Fruit fly (Drosophila melanogaster) whole organism, embryonic: ENCODE results near the gene CanB.

ENCODE experiments used
- Awh ChIP-seq: fragments of 200-800 bp; sonication (Bioruptor generic); IDR thresholded peaks from 2 replicates; pipeline ENCODE4, ENCODE4 v1.3.6; 2022; ENCODE audit warnings: missing biosample characterization, missing genetic modification characterization
- BEAF-32 ChIP-seq: fragments of 200-800 bp; sonication (Bioruptor generic); optimal IDR thresholded peaks from 3 replicates; lab custom pipeline; 2017; ENCODE audit warnings: missing biosample characterization, missing genetic modification characterization, mild to moderate bottlenecking, moderate library complexity, missing genetic modification reagents
- BtbVII ChIP-seq: fragments of 200-800 bp; sonication (Bioruptor generic); optimal IDR thresholded peaks from 3 replicates; lab custom pipeline; 2017; ENCODE audit warnings: missing biosample characterization, mild to moderate bottlenecking, missing genetic modification characterization
- CG10565 ChIP-seq: fragments of 200-800 bp; sonication (Bioruptor generic); optimal IDR thresholded peaks from 3 replicates; lab custom pipeline; 2016; ENCODE audit warnings: missing biosample characterization, mild to moderate bottlenecking, missing genetic modification characterization
- CG11398 ChIP-seq: fragments of 200-800 bp; sonication (Bioruptor generic); optimal IDR thresholded peaks from 2 replicates; lab custom pipeline; 2016; ENCODE audit warnings: missing biosample characterization, missing genetic modification characterization
- CG11456 ChIP-seq: fragments of 200-800 bp; sonication (Bioruptor generic); IDR thresholded peaks from 3 replicates; pipeline ENCODE4 v1.3.6; 2022; ENCODE audit warnings: missing biosample characterization, missing genetic modification characterization
- CG11504 ChIP-seq: fragments of 200-800 bp; sonication (Bioruptor generic); optimal IDR thresholded peaks from 3 replicates; lab custom pipeline; 2019; ENCODE audit warnings: missing biosample characterization, mild to moderate bottlenecking, missing genetic modification characterization, moderate library complexity
- CG12769 ChIP-seq: fragments of 200-800 bp; sonication (Bioruptor generic); optimal IDR thresholded peaks from 2 replicates; lab custom pipeline; 2019; ENCODE audit warnings: missing biosample characterization, mild to moderate bottlenecking, missing genetic modification characterization, moderate library complexity
- CG1603 ChIP-seq: fragments of 200-800 bp; sonication (Bioruptor generic); optimal IDR thresholded peaks from 2 replicates; lab custom pipeline; 2019; ENCODE audit warnings: missing biosample characterization, mild to moderate bottlenecking, missing genetic modification characterization, moderate library complexity
- CG17568 ChIP-seq: fragments of 200-800 bp; sonication (Bioruptor generic); optimal IDR thresholded peaks from 2 replicates; lab custom pipeline; 2018; ENCODE audit warnings: missing biosample characterization, mild to moderate bottlenecking, missing genetic modification characterization, moderate library complexity
- CG17912 ChIP-seq: fragments of 200-800 bp; sonication (Bioruptor generic); optimal IDR thresholded peaks from 2 replicates; lab custom pipeline; 2018; ENCODE audit warnings: missing biosample characterization, mild to moderate bottlenecking, missing genetic modification characterization
- CG2712 ChIP-seq: fragments of 200-800 bp; optimal IDR thresholded peaks from 3 replicates; lab custom pipeline; 2019; ENCODE audit warnings: missing biosample characterization, mild to moderate bottlenecking, missing genetic modification characterization, moderate library complexity
- CG4328 ChIP-seq: fragments of 200-800 bp; sonication (Bioruptor generic); optimal IDR thresholded peaks from 3 replicates; lab custom pipeline; 2017; ENCODE audit warnings: missing biosample characterization, missing genetic modification reagents, missing genetic modification characterization
- CG4424 ChIP-seq: fragments of 200-800 bp; sonication (Bioruptor generic); optimal IDR thresholded peaks from 3 replicates; lab custom pipeline; 2016; ENCODE audit warnings: missing biosample characterization, missing genetic modification characterization
- CG4707 ChIP-seq: fragments of 200-800 bp; sonication (Bioruptor generic); optimal IDR thresholded peaks from 2 replicates; lab custom pipeline; 2018; ENCODE audit warnings: missing biosample characterization, mild to moderate bottlenecking, missing genetic modification characterization, moderate library complexity
- CG4820 ChIP-seq: fragments of 200-800 bp; sonication (Bioruptor generic); optimal IDR thresholded peaks from 3 replicates; lab custom pipeline; 2016; ENCODE audit warnings: missing biosample characterization, missing genetic modification characterization
- CG6683 ChIP-seq: fragments of 200-800 bp; sonication (Bioruptor generic); optimal IDR thresholded peaks from 2 replicates; lab custom pipeline; 2017; ENCODE audit warnings: missing biosample characterization, mild to moderate bottlenecking, missing genetic modification characterization, missing genetic modification reagents
- CG7357 ChIP-seq: fragments of 200-800 bp; sonication (Bioruptor generic); IDR thresholded peaks from 3 replicates; pipeline ENCODE4 v1.3.6; 2022; ENCODE audit warnings: missing biosample characterization, missing genetic modification characterization
- CG8765 ChIP-seq: fragments of 200-800 bp; sonication (Bioruptor generic); IDR thresholded peaks from 2 replicates; pipeline ENCODE4 v1.3.6; 2022; ENCODE audit warnings: missing biosample characterization, missing genetic modification characterization
- CG9817 ChIP-seq: fragments of 200-800 bp; sonication (Bioruptor generic); optimal IDR thresholded peaks from 2 replicates; lab custom pipeline; 2018; ENCODE audit warnings: missing biosample characterization, mild to moderate bottlenecking, missing genetic modification characterization, moderate library complexity
- CG9932 ChIP-seq: fragments of 200-800 bp; sonication (Bioruptor generic); IDR thresholded peaks from 2 replicates; pipeline ENCODE4 v1.3.6; 2022; ENCODE audit warnings: missing biosample characterization, missing genetic modification characterization
- Fer1 ChIP-seq: fragments of 200-800 bp; sonication (Bioruptor generic); optimal IDR thresholded peaks from 2 replicates; lab custom pipeline; 2017; ENCODE audit warnings: missing biosample characterization, mild to moderate bottlenecking, missing genetic modification characterization
- Hr3 ChIP-seq: fragments of 200-800 bp; sonication (Bioruptor generic); optimal IDR thresholded peaks from 3 replicates; lab custom pipeline; 2016; ENCODE audit warnings: missing biosample characterization, missing genetic modification characterization
- Lhr ChIP-seq: fragments of 200-800 bp; sonication (Bioruptor generic); optimal IDR thresholded peaks from 3 replicates; lab custom pipeline; 2017; ENCODE audit warnings: mild to moderate bottlenecking, missing biosample characterization, missing genetic modification reagents, missing genetic modification characterization
- Nf-YB ChIP-seq: fragments of 200-800 bp; sonication (Bioruptor generic); optimal IDR thresholded peaks from 3 replicates; lab custom pipeline; 2019; ENCODE audit warnings: missing biosample characterization, mild to moderate bottlenecking, missing genetic modification characterization, moderate library complexity
- Pdp1 ChIP-seq, 2 experiments: fragments of 200-800 bp; sonication (Bioruptor generic); optimal IDR thresholded peaks; 3 replicates each; lab custom pipeline; 2016; ENCODE audit warnings: missing biosample characterization in 2 of 2, missing genetic modification characterization in 2 of 2, mild to moderate bottlenecking in 1 of 2, moderate library complexity in 1 of 2
- ato ChIP-seq: fragments of 200-800 bp; sonication (Bioruptor generic); IDR thresholded peaks from 2 replicates; pipeline ENCODE4 v1.3.6; 2022; ENCODE audit warnings: missing biosample characterization, missing genetic modification characterization; ENCODE audit not compliant: partially characterized antibody
- bbx ChIP-seq: fragments of 200-800 bp; sonication (Bioruptor generic); IDR thresholded peaks from 2 replicates; pipeline ENCODE4 v1.3.6; 2022; ENCODE audit warnings: missing biosample characterization, missing genetic modification characterization; ENCODE audit not compliant: partially characterized antibody
- bcd ChIP-seq: fragments of 200-800 bp; sonication (Bioruptor generic); optimal IDR thresholded peaks from 2 replicates; lab custom pipeline; 2017; ENCODE audit warnings: missing biosample characterization, mild to moderate bottlenecking, missing genetic modification characterization
- croc ChIP-seq: fragments of 200-800 bp; sonication (Bioruptor generic); conservative IDR thresholded peaks from 3 replicates; pipeline ENCODE4 v1.3.6; 2022; ENCODE audit warnings: missing biosample characterization, missing genetic modification characterization
- dan ChIP-seq: fragments of 200-800 bp; sonication (Bioruptor generic); IDR thresholded peaks from 2 replicates; pipeline ENCODE4 v1.3.6; 2022; ENCODE audit warnings: missing biosample characterization, missing genetic modification characterization
- dimm ChIP-seq: fragments of 200-800 bp; sonication (Bioruptor generic); IDR thresholded peaks from 2 replicates; pipeline ENCODE4 v1.3.6; 2022; ENCODE audit warnings: missing biosample characterization, missing genetic modification characterization
- dysf ChIP-seq: fragments of 200-800 bp; sonication (Bioruptor generic); IDR thresholded peaks from 3 replicates; pipeline ENCODE4 v1.3.6; 2022; ENCODE audit warnings: missing biosample characterization, missing genetic modification characterization
- en ChIP-seq: fragments of 200-800 bp; sonication (Bioruptor generic); optimal IDR thresholded peaks from 2 replicates; lab custom pipeline; 2016; ENCODE audit warnings: missing biosample characterization, missing genetic modification characterization
- ftz-f1 ChIP-seq: fragments of 200-800 bp; sonication (Bioruptor generic); optimal IDR thresholded peaks from 2 replicates; lab custom pipeline; 2016; ENCODE audit warnings: missing biosample characterization, missing genetic modification characterization
- hbn ChIP-seq: fragments of 200-800 bp; sonication (Bioruptor generic); IDR thresholded peaks from 2 replicates; pipeline ENCODE4 v1.3.6; 2022; ENCODE audit warnings: missing biosample characterization, missing genetic modification characterization; ENCODE audit not compliant: partially characterized antibody
- lab ChIP-seq: fragments of 200-800 bp; sonication (Bioruptor generic); optimal IDR thresholded peaks from 3 replicates; lab custom pipeline; 2017; ENCODE audit warnings: missing biosample characterization, missing genetic modification characterization, mild to moderate bottlenecking, moderate library complexity, missing genetic modification reagents
- luna ChIP-seq: fragments of 200-800 bp; sonication (Bioruptor generic); optimal IDR thresholded peaks from 2 replicates; lab custom pipeline; 2016; ENCODE audit warnings: missing biosample characterization, missing genetic modification characterization
- onecut ChIP-seq: fragments of 200-800 bp; sonication (Bioruptor generic); IDR thresholded peaks from 2 replicates; pipeline ENCODE4 v1.3.6; 2022; ENCODE audit warnings: missing biosample characterization, missing genetic modification characterization
- pb ChIP-seq: fragments of 200-800 bp; sonication (Bioruptor generic); optimal IDR thresholded peaks from 3 replicates; lab custom pipeline; 2016; ENCODE audit warnings: missing biosample characterization, missing genetic modification characterization
- phol ChIP-seq: fragments of 200-800 bp; sonication (Bioruptor generic); optimal IDR thresholded peaks from 3 replicates; lab custom pipeline; 2018; ENCODE audit warnings: missing biosample characterization, mild to moderate bottlenecking, missing genetic modification characterization, moderate library complexity
- psq ChIP-seq: fragments of 200-800 bp; sonication (Bioruptor generic); optimal IDR thresholded peaks from 2 replicates; lab custom pipeline; 2017; ENCODE audit warnings: missing biosample characterization, missing genetic modification characterization
- row ChIP-seq: fragments of 200-800 bp; sonication (Bioruptor generic); IDR thresholded peaks from 3 replicates; pipeline ENCODE4 v1.3.6; 2022; ENCODE audit warnings: missing biosample characterization, missing genetic modification characterization
- sens ChIP-seq: fragments of 200-800 bp; sonication (Bioruptor generic); peaks from one replicate; lab custom pipeline; 2016; ENCODE audit warnings: missing biosample characterization, missing genetic modification characterization
- stwl ChIP-seq: fragments of 200-800 bp; sonication (Bioruptor generic); optimal IDR thresholded peaks from 3 replicates; lab custom pipeline; 2018; ENCODE audit warnings: missing biosample characterization, mild to moderate bottlenecking, missing genetic modification characterization, moderate library complexity
- tin ChIP-seq: fragments of 200-800 bp; sonication (Bioruptor generic); optimal IDR thresholded peaks from 3 replicates; lab custom pipeline; 2016; ENCODE audit warnings: missing biosample characterization, missing genetic modification characterization
- trem ChIP-seq: fragments of 200-800 bp; optimal IDR thresholded peaks from 3 replicates; lab custom pipeline; 2019; ENCODE audit warnings: missing biosample characterization, mild to moderate bottlenecking, missing genetic modification characterization, moderate library complexity
- trh ChIP-seq: fragments of 200-800 bp; sonication (Bioruptor generic); optimal IDR thresholded peaks from 2 replicates; lab custom pipeline; 2016; ENCODE audit warnings: missing biosample characterization, missing genetic modification characterization
- vvl ChIP-seq: fragments of 200-800 bp; sonication (Bioruptor generic); IDR thresholded peaks from 2 replicates; pipeline ENCODE4 v1.3.6; 2022; ENCODE audit warnings: missing biosample characterization, missing genetic modification characterization
- zen2 ChIP-seq: fragments of 200-800 bp; sonication (Bioruptor generic); IDR thresholded peaks from 3 replicates; pipeline ENCODE4 v1.3.6; 2022; ENCODE audit warnings: missing biosample characterization, missing genetic modification characterization; ENCODE audit not compliant: partially characterized antibody

CanB gene

dm6 chrX:5332259-5332862 is at the start of gene CanB (continued):
- TF ChIP-seq Pdp1 (GFP tag; optimal IDR thresholded peaks at IDR 0.05; lab: Kevin White, UChicago) = no peak
- TF ChIP-seq zen2 (GFP tag; lab: Robert Waterston, UW) = peak; percentile 24; the same call in 1 of the 3 replicates
- no peak for TF ChIP-seq lab (GFP tag; lab: Kevin White, UChicago)
- no peak for TF ChIP-seq ato (GFP tag; lab: Robert Waterston, UW)
- TF ChIP-seq Fer1 (GFP tag; lab: Kevin White, UChicago) = peak; percentile 11
- no peak for TF ChIP-seq psq (GFP tag; lab: Kevin White, UChicago)
- no peak for TF ChIP-seq CG17912 (GFP tag; lab: Kevin White, UChicago)
- TF ChIP-seq CG9932 (GFP tag; lab: Robert Waterston, UW) = peak; percentile 34; the same call in 1 of the 2 replicates
- TF ChIP-seq dysf = no peak
- TF ChIP-seq onecut (GFP tag; lab: Robert Waterston, UW) = no peak
- no peak for TF ChIP-seq croc (GFP tag; lab: Robert Waterston, UW)
- peak; percentile 74 for TF ChIP-seq BEAF-32
- no peak for TF ChIP-seq CG10565 (GFP tag; lab: Kevin White, UChicago)
- TF ChIP-seq phol (tag; lab: Kevin White, UChicago) = peak; percentile 18
- TF ChIP-seq luna (GFP tag; lab: Kevin White, UChicago) = no peak
- TF ChIP-seq pb (GFP tag; lab: Kevin White, UChicago) = no peak
- no peak for TF ChIP-seq CG17568 (GFP tag; lab: Kevin White, UChicago)
- no peak for TF ChIP-seq BtbVII
- TF ChIP-seq hbn (GFP tag; lab: Robert Waterston, UW) = peak; percentile 52; the same call in 1 of the 2 replicates
- no peak for TF ChIP-seq bcd (GFP tag; lab: Kevin White, UChicago)
- no peak for TF ChIP-seq CG8765 (GFP tag; lab: Robert Waterston, UW)
- no peak for TF ChIP-seq Hr3 (GFP tag; lab: Kevin White, UChicago)
- TF ChIP-seq sens (GFP tag; lab: Kevin White, UChicago) = peak; percentile 82
- TF ChIP-seq CG7357 (GFP tag; lab: Robert Waterston, UW) = no peak
- TF ChIP-seq trh (GFP tag; lab: Kevin White, UChicago) = no peak
- no peak for TF ChIP-seq en (GFP tag; lab: Kevin White, UChicago)
- TF ChIP-seq dan (GFP tag; lab: Robert Waterston, UW) = no peak
- peak; percentile 6 for TF ChIP-seq CG2712
- TF ChIP-seq CG11456 (GFP tag; lab: Robert Waterston, UW) = 0 out of 3 replicates have a peak, but pooled peaks have one; percentile 64
- TF ChIP-seq CG4424 = peak; percentile 13
- no peak for TF ChIP-seq Nf-YB (GFP tag; lab: Kevin White, UChicago)
- TF ChIP-seq CG1603 = no peak
- peak; percentile 57 for TF ChIP-seq bbx (GFP tag; lab: Robert Waterston, UW)
- TF ChIP-seq CG4820 (GFP tag; lab: Kevin White, UChicago) = no peak
- TF ChIP-seq CG4328 (GFP tag; lab: Kevin White, UChicago) = no peak
- TF ChIP-seq Awh (GFP tag; lab: Robert Waterston, UW) = no peak
- TF ChIP-seq tin (GFP tag; lab: Kevin White, UChicago) = peak; percentile 28
- TF ChIP-seq ftz-f1 (GFP tag; lab: Kevin White, UChicago) = peak; percentile 17
- no peak for TF ChIP-seq dimm (GFP tag; lab: Robert Waterston, UW)
- TF ChIP-seq CG4707 = no peak
- TF ChIP-seq CG9817 (tag; lab: Kevin White, UChicago) = peak; percentile 5
- TF ChIP-seq vvl = 0 out of 2 replicates have a peak, but pooled peaks have one; percentile 31
- no peak for TF ChIP-seq CG12769 (tag; lab: Kevin White, UChicago)
- TF ChIP-seq Lhr (GFP tag; lab: Kevin White, UChicago) = peak; percentile 48
- no peak for TF ChIP-seq CG6683 (GFP tag; lab: Kevin White, UChicago)
- no peak for TF ChIP-seq CG11398 (GFP tag; lab: Kevin White, UChicago)
- TF ChIP-seq trem (tag; lab: Kevin White, UChicago) = no peak
- TF ChIP-seq CG11504 (tag; lab: Kevin White, UChicago) = peak; percentile 17
- TF ChIP-seq row (GFP tag; lab: Robert Waterston, UW) = peak; percentile 78
- TF ChIP-seq stwl (tag; lab: Kevin White, UChicago) = peak; percentile 42
